Fruit fly (Drosophila melanogaster): ENCODE measurements around the gene CG9515.

DNA sequence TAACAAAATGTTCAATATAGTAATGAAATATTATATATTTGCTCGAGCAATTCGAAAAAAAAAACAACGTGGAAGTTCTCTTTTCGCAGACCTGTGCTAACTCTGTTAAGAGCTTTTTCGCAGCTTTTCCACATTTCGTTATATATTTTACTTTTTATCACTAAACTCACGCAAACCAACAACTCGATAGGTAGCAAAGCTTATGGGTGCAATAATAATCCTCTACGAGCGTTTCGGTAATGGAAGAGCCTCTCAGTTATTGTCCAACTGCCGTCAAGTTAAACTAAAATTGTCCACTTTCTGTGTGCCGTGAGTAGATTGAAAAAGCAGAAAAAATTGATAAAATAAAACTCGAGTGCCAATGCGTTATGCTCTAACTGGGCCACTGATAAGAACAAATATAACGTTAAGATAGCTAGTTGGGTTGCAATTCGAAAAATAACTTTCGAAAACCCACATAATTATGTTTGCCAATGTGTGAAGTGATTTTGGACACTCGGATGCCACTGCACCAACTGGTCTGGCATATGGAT is 9.3 kb downstream of the CG9515 start, which contains the start of gene Tsp29Fa:
- TF ChIP-seq CG5204 (GFP tag; optimal IDR thresholded peaks at IDR 0.05), result no peak
- no peak for TF ChIP-seq CG11617 (GFP tag; optimal IDR thresholded peaks at IDR 0.05)
- TF ChIP-seq kay (GFP tag; ENCODE audit: borderline replicate concordance), result peak; percentile 78
- no peak for TF ChIP-seq Clk (GFP tag; optimal IDR thresholded peaks at IDR 0.05)
- TF ChIP-seq CG7101 (tag; optimal IDR thresholded peaks at IDR 0.05), result no peak
- TF ChIP-seq CG33017 (tag; optimal IDR thresholded peaks at IDR 0.05), result no peak
- TF ChIP-seq bab1 (GFP tag; optimal IDR thresholded peaks at IDR 0.05), result no peak
- TF ChIP-seq Mnt (GFP tag; optimal IDR thresholded peaks at IDR 0.05), result no peak

All from whole organism, adult.